In the genomic region with DNA sequence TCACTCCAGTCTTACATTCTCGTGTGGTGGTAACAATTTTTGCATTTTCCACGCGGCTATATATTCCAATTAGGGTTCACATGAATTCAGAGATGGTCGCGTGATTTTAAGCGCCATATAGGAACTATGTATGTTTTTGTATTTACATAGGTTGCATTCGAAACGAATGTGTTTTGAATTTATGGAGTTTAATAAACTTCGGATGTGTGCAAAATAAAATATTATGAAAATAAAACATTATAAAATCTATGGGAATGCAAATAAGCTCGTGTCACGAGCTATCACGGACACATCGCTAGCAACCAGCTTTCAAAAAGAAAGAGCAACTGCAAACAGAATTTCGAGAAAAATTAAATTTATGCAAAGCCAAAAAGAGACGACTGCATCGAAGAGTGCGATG, we compare ENCODE assay signal across 5 fruit fly cellular contexts.
A peak's percentile ranks its signal among the peaks of the same experiment; 100 is the strongest.
TF ChIP-seq lines count a peak whose summit lies in the region.

No protein-coding gene starts in this region.

- TF ChIP-seq CTCF in whole organism, embryonic (GFP tag; optimal IDR thresholded peaks at IDR 0.05; lab: Kevin White, UChicago), result no peak

TF ChIP-seq in whole organism, adult, 20 proteins besides CTCF, POLR2A, EP300 and RAD21:
- TF ChIP-seq Mnt (GFP tag; optimal IDR thresholded peaks at IDR 0.05; lab: Kevin White, UChicago) (no peak), kay (GFP tag; lab: Kevin White, UChicago; ENCODE audit: borderline replicate concordance) (peak; percentile 29)

TF ChIP-seq in whole organism, embryonic, 481 proteins besides CTCF, POLR2A, EP300 and RAD21 (continues in another document):
- TF ChIP-seq Meics (GFP tag; optimal IDR thresholded peaks at IDR 0.05; lab: Kevin White, UChicago) (no peak), phol (tag; optimal IDR thresholded peaks at IDR 0.05; lab: Kevin White, UChicago) (peak; percentile 6), chm (GFP tag; IDR thresholded peaks at IDR 0.05; lab: Robert Waterston, UW) (no peak), CG31441 (GFP tag; IDR thresholded peaks at IDR 0.05; lab: Robert Waterston, UW) (peak; percentile 33; the same call in 1 of the 2 replicates), bcd (GFP tag; optimal IDR thresholded peaks at IDR 0.05; lab: Kevin White, UChicago) (no peak), br (optimal IDR thresholded peaks at IDR 0.05; lab: Kevin White, UChicago) (no peak), Awh (GFP tag; IDR thresholded peaks at IDR 0.05; lab: Robert Waterston, UW) (no peak), CG10209 (GFP tag; optimal IDR thresholded peaks at IDR 0.05; lab: Kevin White, UChicago) (no peak), NfI (GFP tag; optimal IDR thresholded peaks at IDR 0.05; lab: Kevin White, UChicago) (no peak), lilli (GFP tag; optimal IDR thresholded peaks at IDR 0.05; lab: Kevin White, UChicago) (no peak), Ets97D (GFP tag; optimal IDR thresholded peaks at IDR 0.05; lab: Kevin White, UChicago) (no peak), Lpt (GFP tag; optimal IDR thresholded peaks at IDR 0.05; lab: Kevin White, UChicago) (no peak), dan (GFP tag; IDR thresholded peaks at IDR 0.05; lab: Robert Waterston, UW) (no peak), CG7357 (GFP tag; IDR thresholded peaks at IDR 0.05; lab: Robert Waterston, UW) (no peak), CG3281 (GFP tag; optimal IDR thresholded peaks at IDR 0.05; lab: Kevin White, UChicago) (no peak), CG2199 (GFP tag; IDR thresholded peaks at IDR 0.05; lab: Robert Waterston, UW) (no peak), zfh1 (GFP tag; IDR thresholded peaks at IDR 0.05; lab: Robert Waterston, UW) (peak; percentile 56; the same call in 2 of the 3 replicates), CG17829 (tag; optimal IDR thresholded peaks at IDR 0.05; lab: Kevin White, UChicago) (peak; percentile 11), CG17361 (GFP tag; IDR thresholded peaks at IDR 0.05; lab: Robert Waterston, UW) (peak; percentile 26; the same call in 1 of the 3 replicates), BEAF-32 (GFP tag; optimal IDR thresholded peaks at IDR 0.05; lab: Kevin White, UChicago) (peak; percentile 36), CG7963 (GFP tag; IDR thresholded peaks at IDR 0.05; lab: Robert Waterston, UW; ENCODE audit: partially characterized antibody) (no peak)

TF ChIP-seq in whole organism, prepupa, 60 proteins besides CTCF, POLR2A, EP300 and RAD21 (continues in another document):
- TF ChIP-seq Smox (GFP tag; optimal IDR thresholded peaks at IDR 0.05; lab: Kevin White, UChicago) (no peak), CG6854 (GFP tag; optimal IDR thresholded peaks at IDR 0.05; lab: Kevin White, UChicago) (no peak), CG16779 (tag; optimal IDR thresholded peaks at IDR 0.05; lab: Kevin White, UChicago) (no peak), Sox102F (GFP tag; optimal IDR thresholded peaks at IDR 0.05; lab: Kevin White, UChicago) (no peak), Sox14 (GFP tag; optimal IDR thresholded peaks at IDR 0.05; lab: Kevin White, UChicago) (no peak), ss (GFP tag; optimal IDR thresholded peaks at IDR 0.05; lab: Kevin White, UChicago) (peak in 1 of 2 experiments; percentile 8), CG6808 (GFP tag; optimal IDR thresholded peaks at IDR 0.05; lab: Kevin White, UChicago) (no peak), CG8632 (GFP tag; optimal IDR thresholded peaks at IDR 0.05; lab: Kevin White, UChicago) (no peak), CG4318 (GFP tag; optimal IDR thresholded peaks at IDR 0.05; lab: Kevin White, UChicago) (no peak), Eip93F (GFP tag; optimal IDR thresholded peaks at IDR 0.05; lab: Kevin White, UChicago) (no peak), CG8119 (GFP tag; IDR thresholded peaks at IDR 0.05; lab: Robert Waterston, UW) (no peak; the same call in 2 of the 3 replicates), esn (GFP tag; optimal IDR thresholded peaks at IDR 0.05; lab: Kevin White, UChicago) (peak; percentile 29), CG11294 (GFP tag; IDR thresholded peaks at IDR 0.05; lab: Robert Waterston, UW) (no peak; the same call in 1 of the 2 replicates), CG6276 (GFP tag; optimal IDR thresholded peaks at IDR 0.05; lab: Kevin White, UChicago) (no peak), CG6163 (GFP tag; IDR thresholded peaks at IDR 0.05; lab: Robert Waterston, UW) (0 out of 3 replicates have a peak, but pooled peaks have one; percentile 20), Sox15 (GFP tag; optimal IDR thresholded peaks at IDR 0.05; lab: Kevin White, UChicago) (no peak), fkh (GFP tag; optimal IDR thresholded peaks at IDR 0.05; lab: Kevin White, UChicago) (peak; percentile 12), Eip78C (GFP tag; lab: Kevin White, UChicago) (peak; percentile 63), Ets96B (tag; optimal IDR thresholded peaks at IDR 0.05; lab: Kevin White, UChicago) (no peak), CG11762 (GFP tag; optimal IDR thresholded peaks at IDR 0.05; lab: Kevin White, UChicago; ENCODE audit: insufficient read depth) (no peak), CG11902 (GFP tag; optimal IDR thresholded peaks at IDR 0.05; lab: Kevin White, UChicago) (no peak), CG1621 (tag; optimal IDR thresholded peaks at IDR 0.05; lab: Kevin White, UChicago) (no peak)

TF ChIP-seq in whole organism, pupa, 21 proteins besides CTCF, POLR2A, EP300 and RAD21:
- no peak for TF ChIP-seq CG32121 (GFP tag; IDR thresholded peaks at IDR 0.05; lab: Robert Waterston, UW)
- TF ChIP-seq CG14655 (GFP tag; optimal IDR thresholded peaks at IDR 0.05; lab: Kevin White, UChicago), result peak; percentile 7
- TF ChIP-seq rn (GFP tag; IDR thresholded peaks at IDR 0.05; lab: Robert Waterston, UW), result no peak
- TF ChIP-seq gl (tag; optimal IDR thresholded peaks at IDR 0.05; lab: Kevin White, UChicago), result no peak
- no peak for TF ChIP-seq CG15710 (tag; optimal IDR thresholded peaks at IDR 0.05; lab: Kevin White, UChicago)
- 0 out of 2 replicates have a peak, but pooled peaks have one; percentile 22 for TF ChIP-seq Ets98B (GFP tag; IDR thresholded peaks at IDR 0.05; lab: Robert Waterston, UW)

TF ChIP-seq in whole organism, wandering third instar larva, 38 proteins besides CTCF, POLR2A, EP300 and RAD21:
- TF ChIP-seq Hr78 (GFP tag; optimal IDR thresholded peaks at IDR 0.05; lab: Kevin White, UChicago), result no peak
- TF ChIP-seq CrebA (GFP tag; optimal IDR thresholded peaks at IDR 0.05; lab: Kevin White, UChicago; ENCODE audit: borderline replicate concordance), result no peak
- peak; percentile 5 for TF ChIP-seq HLH106 (tag; optimal IDR thresholded peaks at IDR 0.05; lab: Kevin White, UChicago)
- no peak for TF ChIP-seq lola (GFP tag; optimal IDR thresholded peaks at IDR 0.05; lab: Kevin White, UChicago)
- TF ChIP-seq Mio (GFP tag; optimal IDR thresholded peaks at IDR 0.05; lab: Kevin White, UChicago), result no peak
- TF ChIP-seq usp (GFP tag; optimal IDR thresholded peaks at IDR 0.05; lab: Kevin White, UChicago), result no peak
- TF ChIP-seq foxo (GFP tag; optimal IDR thresholded peaks at IDR 0.05; lab: Kevin White, UChicago), result no peak
- TF ChIP-seq rgr (GFP tag; optimal IDR thresholded peaks at IDR 0.05; lab: Kevin White, UChicago), result no peak
- TF ChIP-seq woc (GFP tag; optimal IDR thresholded peaks at IDR 0.05; lab: Kevin White, UChicago), result no peak
- peak; percentile 14 for TF ChIP-seq h (GFP tag; optimal IDR thresholded peaks at IDR 0.05; lab: Kevin White, UChicago)
